Worm (Caenorhabditis elegans): ENCODE measurements around the gene F08F1.9.
"Not testable (repeated sequence)": the region's sequence is repeated elsewhere in the genome, so short reads cannot be mapped to it uniquely, and the experiment has no call there.

Gene F08F1.9

ce11 chrX:8410754-8411153, at the start of gene F08F1.9:
Gene F08F1.9 (minus strand): TSS chrX:8410854.
- TF ChIP-seq tbx-11 (GFP tag; IDR thresholded peaks at IDR 0.05); B0310.2 (tag; optimal IDR thresholded peaks at IDR 0.05); flt-1 (GFP tag; IDR thresholded peaks at IDR 0.05): not testable (repeated sequence)

ce11 chrX:8459789-8460188, 49.1 kb upstream of the F08F1.9 start:
- TF ChIP-seq ets-7 (tag; optimal IDR thresholded peaks at IDR 0.05) (no peak), ceh-36 (tag; optimal IDR thresholded peaks at IDR 0.05) (no peak), hmbx-1 (tag; optimal IDR thresholded peaks at IDR 0.05) (no peak), flt-1 (GFP tag; IDR thresholded peaks at IDR 0.05) (no peak), sea-1 (GFP tag; conservative IDR thresholded peaks at IDR 0.05) (no peak), tbx-11 (GFP tag; IDR thresholded peaks at IDR 0.05) (no peak), scrt-1 (GFP tag; IDR thresholded peaks at IDR 0.05) (no peak), ceh-13 (GFP tag; optimal IDR thresholded peaks at IDR 0.05) (no peak), hmg-4 (GFP tag; optimal IDR thresholded peaks at IDR 0.05) (no peak), tbx-37 (GFP tag; conservative IDR thresholded peaks at IDR 0.05) (no peak), pes-1 (GFP tag; IDR thresholded peaks at IDR 0.05) (no peak), aly-1 (tag; optimal IDR thresholded peaks at IDR 0.05) (no peak)

- TF ChIP-seq hmbx-1 (tag; optimal IDR thresholded peaks at IDR 0.05) (no peak), F13C5.2 (tag; optimal IDR thresholded peaks at IDR 0.05) (no peak), scrt-1 (GFP tag; IDR thresholded peaks at IDR 0.05) (no peak), aly-1 (tag; optimal IDR thresholded peaks at IDR 0.05) (no peak), sea-1 (GFP tag; conservative IDR thresholded peaks at IDR 0.05) (no peak), ama-1 (optimal IDR thresholded peaks at IDR 0.05) (no peak), B0310.2 (tag; optimal IDR thresholded peaks at IDR 0.05) (no peak), tbx-11 (GFP tag; IDR thresholded peaks at IDR 0.05) (no peak), tra-4 (tag; optimal IDR thresholded peaks at IDR 0.05) (no peak), ceh-13 (GFP tag; optimal IDR thresholded peaks at IDR 0.05) (no peak)
These were observed 46.7 kb upstream of the F08F1.9 start, which contains the start of gene F16F9.3 for ce11 chrX:8457314-8457713. Gene F16F9.3 (plus strand): TSS chrX:8457614.

- TF ChIP-seq hnd-1 (tag; optimal IDR thresholded peaks at IDR 0.05), result no peak
- TF ChIP-seq flt-1 (GFP tag; IDR thresholded peaks at IDR 0.05), result no peak
- no peak for TF ChIP-seq tbx-37 (GFP tag; conservative IDR thresholded peaks at IDR 0.05)
- TF ChIP-seq ets-7 (tag; optimal IDR thresholded peaks at IDR 0.05), result no peak
- TF ChIP-seq aly-1 (tag; optimal IDR thresholded peaks at IDR 0.05), result no peak
- no peak for TF ChIP-seq ceh-13 (GFP tag; optimal IDR thresholded peaks at IDR 0.05)
- TF ChIP-seq hmg-4 (GFP tag; optimal IDR thresholded peaks at IDR 0.05), result no peak
- TF ChIP-seq pes-1 (GFP tag; IDR thresholded peaks at IDR 0.05), result no peak
These were observed 45.0 kb upstream of the F08F1.9 start, which contains the start of gene dpy-6 for ce11 chrX:8455590-8456166. Gene dpy-6 (minus strand): TSS chrX:8455640.

- TF ChIP-seq tbx-11 (GFP tag; IDR thresholded peaks at IDR 0.05), result no peak
- no peak for TF ChIP-seq ama-1 (optimal IDR thresholded peaks at IDR 0.05)
- no peak for TF ChIP-seq hmbx-1 (tag; optimal IDR thresholded peaks at IDR 0.05)
- no peak for TF ChIP-seq flt-1 (GFP tag; IDR thresholded peaks at IDR 0.05)
- no peak for TF ChIP-seq ceh-13 (GFP tag; optimal IDR thresholded peaks at IDR 0.05)
- no peak for TF ChIP-seq B0310.2 (tag; optimal IDR thresholded peaks at IDR 0.05)
- no peak for TF ChIP-seq tra-4 (tag; optimal IDR thresholded peaks at IDR 0.05)
- no peak for TF ChIP-seq ets-7 (tag; optimal IDR thresholded peaks at IDR 0.05)
- no peak for TF ChIP-seq F13C5.2 (tag; optimal IDR thresholded peaks at IDR 0.05)
These were observed 35.5 kb upstream of the F08F1.9 start, which contains the start of gene F16F9.1 for ce11 chrX:8446108-8446507. Gene F16F9.1 (plus strand): TSS chrX:8446408.

ce11 chrX:8444922-8445321, 34.3 kb upstream of the F08F1.9 start:
- TF ChIP-seq hmg-4 (GFP tag; optimal IDR thresholded peaks at IDR 0.05), result no peak
- no peak for TF ChIP-seq tbx-37 (GFP tag; conservative IDR thresholded peaks at IDR 0.05)
- TF ChIP-seq tbx-11 (GFP tag; IDR thresholded peaks at IDR 0.05), result no peak
- no peak for TF ChIP-seq B0310.2 (tag; optimal IDR thresholded peaks at IDR 0.05)
- TF ChIP-seq ama-1 (optimal IDR thresholded peaks at IDR 0.05), result no peak

ce11 chrX:8440001-8440735, 29.5 kb upstream of the F08F1.9 start:
- TF ChIP-seq hmbx-1 (tag; optimal IDR thresholded peaks at IDR 0.05), result no peak
- no peak for TF ChIP-seq tbx-37 (GFP tag; conservative IDR thresholded peaks at IDR 0.05)
- no peak for TF ChIP-seq tra-4 (tag; optimal IDR thresholded peaks at IDR 0.05)
- no peak for TF ChIP-seq ceh-36 (tag; optimal IDR thresholded peaks at IDR 0.05)
- no peak for TF ChIP-seq ama-1 (optimal IDR thresholded peaks at IDR 0.05)
- TF ChIP-seq F13C5.2 (tag; optimal IDR thresholded peaks at IDR 0.05), result no peak
- TF ChIP-seq ceh-13 (GFP tag; optimal IDR thresholded peaks at IDR 0.05), result no peak
- TF ChIP-seq sea-1 (GFP tag; conservative IDR thresholded peaks at IDR 0.05), result no peak
- TF ChIP-seq tbx-11 (GFP tag; IDR thresholded peaks at IDR 0.05), result no peak
- TF ChIP-seq scrt-1 (GFP tag; IDR thresholded peaks at IDR 0.05), result no peak
- no peak for TF ChIP-seq B0310.2 (tag; optimal IDR thresholded peaks at IDR 0.05)
- no peak for TF ChIP-seq flt-1 (GFP tag; IDR thresholded peaks at IDR 0.05)
- no peak for TF ChIP-seq ets-7 (tag; optimal IDR thresholded peaks at IDR 0.05)

ce11 chrX:8438756-8439155, 28.1 kb upstream of the F08F1.9 start:
- TF ChIP-seq scrt-1 (GFP tag; IDR thresholded peaks at IDR 0.05), result no peak
- no peak for TF ChIP-seq B0310.2 (tag; optimal IDR thresholded peaks at IDR 0.05)
- TF ChIP-seq ets-7 (tag; optimal IDR thresholded peaks at IDR 0.05), result no peak
- no peak for TF ChIP-seq hmbx-1 (tag; optimal IDR thresholded peaks at IDR 0.05)
- TF ChIP-seq tra-4 (tag; optimal IDR thresholded peaks at IDR 0.05), result no peak
- no peak for TF ChIP-seq sea-1 (GFP tag; conservative IDR thresholded peaks at IDR 0.05)
- TF ChIP-seq pes-1 (GFP tag; IDR thresholded peaks at IDR 0.05), result no peak
- no peak for TF ChIP-seq tbx-37 (GFP tag; conservative IDR thresholded peaks at IDR 0.05)
- no peak for TF ChIP-seq F13C5.2 (tag; optimal IDR thresholded peaks at IDR 0.05)
- TF ChIP-seq hnd-1 (tag; optimal IDR thresholded peaks at IDR 0.05), result no peak
- TF ChIP-seq hmg-4 (GFP tag; optimal IDR thresholded peaks at IDR 0.05), result no peak
- no peak for TF ChIP-seq tbx-11 (GFP tag; IDR thresholded peaks at IDR 0.05)
- no peak for TF ChIP-seq ceh-36 (tag; optimal IDR thresholded peaks at IDR 0.05)
- TF ChIP-seq flt-1 (GFP tag; IDR thresholded peaks at IDR 0.05), result no peak
- TF ChIP-seq aly-1 (tag; optimal IDR thresholded peaks at IDR 0.05), result no peak
- TF ChIP-seq ceh-13 (GFP tag; optimal IDR thresholded peaks at IDR 0.05), result no peak
- no peak for TF ChIP-seq ama-1 (optimal IDR thresholded peaks at IDR 0.05)
